Fruit fly (Drosophila melanogaster) Kc167 (cell line): Measurements from ENCODE around the gene CG14135.

Experiments used
- Myc ChIP-seq: fragments of >200 bp; optimal IDR thresholded peaks from 2 replicates; lab custom pipeline; 2017; ENCODE audit warnings: missing external identifiers
- Sin3A ChIP-seq: fragments of >200 bp; optimal IDR thresholded peaks from 2 replicates; lab custom pipeline; 2018; ENCODE audit warnings: missing external identifiers
- h ChIP-seq: fragments of >200 bp; optimal IDR thresholded peaks from 3 replicates; lab custom pipeline; 2018; ENCODE audit warnings: missing external identifiers
- insv ChIP-seq: fragments of >200 bp; optimal IDR thresholded peaks from 3 replicates; lab custom pipeline; 2018; ENCODE audit warnings: missing external identifiers
- psq ChIP-seq: fragments of >200 bp; optimal IDR thresholded peaks from 2 replicates; lab custom pipeline; 2017; ENCODE audit warnings: missing external identifiers
- ttk ChIP-seq: sonication (Bioruptor generic); optimal IDR thresholded peaks from 2 replicates; lab custom pipeline; 2017; ENCODE audit warnings: missing external identifiers

DNA sequence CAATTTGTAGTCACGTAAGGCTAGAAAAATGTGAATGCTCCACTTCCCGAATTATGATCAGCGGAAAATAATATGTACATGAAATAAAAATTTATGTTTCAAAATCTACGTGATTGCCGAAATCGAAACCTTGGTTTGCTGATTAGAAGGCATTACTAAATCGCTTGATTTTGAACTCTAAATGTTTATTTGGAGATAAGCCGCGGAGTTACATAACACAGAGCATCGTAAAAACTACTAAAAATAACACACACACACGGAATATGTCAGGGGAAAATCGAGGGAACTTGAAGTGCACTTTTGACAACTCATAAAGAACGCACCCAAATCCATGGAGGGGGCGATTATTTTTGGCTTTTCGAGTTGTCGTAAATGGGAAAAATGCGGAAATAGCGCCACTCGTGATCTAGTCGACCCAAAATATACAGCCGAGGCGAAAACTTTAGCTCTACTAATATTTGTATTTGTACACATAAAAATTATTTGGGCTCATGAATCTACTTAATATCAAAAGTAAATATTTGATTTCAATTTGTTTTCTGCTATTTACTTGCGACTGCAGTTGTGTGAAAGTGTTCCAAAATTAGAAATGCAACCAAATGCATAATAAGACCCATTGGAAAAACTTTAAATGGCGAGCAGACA is 13.7 kb downstream of the CG14135 start:
- TF ChIP-seq h (lab: Kevin White, UChicago): no peak
- no peak for TF ChIP-seq insv (lab: Kevin White, UChicago)
- TF ChIP-seq Myc (lab: Kevin White, UChicago): no peak
- no peak for TF ChIP-seq psq (lab: Kevin White, UChicago)
- no peak for TF ChIP-seq Sin3A (lab: Kevin White, UChicago)
- no peak for TF ChIP-seq ttk (lab: Kevin White, UChicago)
